Worm (Caenorhabditis elegans) whole organism, late embryonic: ENCODE data around the gene col-97.

Source experiments
- C38D4.7 ChIP-seq: fragments of 200-800 bp; sonication (Bioruptor generic); optimal IDR thresholded peaks from 2 replicates; lab custom pipeline; 2018; ENCODE audit warnings: mild to moderate bottlenecking, missing genetic modification characterization, moderate library complexity, missing compliant biosample characterization
- F13H6.1 ChIP-seq: sonication (generic microtip); optimal IDR thresholded peaks from 2 replicates; lab custom pipeline; 2016; ENCODE audit warnings: missing genetic modification characterization, missing compliant biosample characterization
- K02D7.2 ChIP-seq: sonication (generic microtip); optimal IDR thresholded peaks from 2 replicates; lab custom pipeline; 2017; ENCODE audit warnings: mild to moderate bottlenecking, missing genetic modification characterization, missing compliant biosample characterization
- K09A11.1 ChIP-seq: sonication (generic microtip); optimal IDR thresholded peaks from 2 replicates; lab custom pipeline; 2017; ENCODE audit warnings: antibody characterized with exemption, mild to moderate bottlenecking, missing genetic modification characterization, missing compliant biosample characterization; ENCODE audit not compliant: insufficient read depth
- Y22D7AL.16 ChIP-seq: sonication (generic microtip); optimal IDR thresholded peaks from 2 replicates; lab custom pipeline; 2016; ENCODE audit warnings: missing genetic modification characterization, missing compliant biosample characterization
- ceh-14 ChIP-seq: sonication (generic microtip); optimal IDR thresholded peaks from 2 replicates; lab custom pipeline; 2016; ENCODE audit warnings: missing genotype, missing genetic modification characterization, missing compliant biosample characterization
- ceh-18 ChIP-seq: sonication (generic microtip); optimal IDR thresholded peaks from 2 replicates; lab custom pipeline; 2016; ENCODE audit warnings: missing genetic modification characterization, missing compliant biosample characterization
- ceh-22 ChIP-seq: sonication (generic microtip); optimal IDR thresholded peaks from 2 replicates; lab custom pipeline; 2017; ENCODE audit warnings: missing biosample characterization, missing genetic modification characterization
- ceh-31 ChIP-seq: sonication (generic microtip); optimal IDR thresholded peaks from 2 replicates; lab custom pipeline; 2016; ENCODE audit warnings: missing genetic modification characterization, missing compliant biosample characterization
- ceh-34 ChIP-seq: sonication (generic microtip); optimal IDR thresholded peaks from 2 replicates; lab custom pipeline; 2016; ENCODE audit warnings: mild to moderate bottlenecking, missing genetic modification characterization, missing compliant biosample characterization
- ceh-45 ChIP-seq: fragments of 200-800 bp; sonication (Bioruptor generic); IDR thresholded peaks from 2 replicates; pipeline ENCODE4 v1.3.6; 2022; ENCODE audit warnings: missing genetic modification reagents, missing genetic modification characterization, missing compliant biosample characterization
- ceh-48 ChIP-seq: sonication (generic microtip); optimal IDR thresholded peaks from 2 replicates; lab custom pipeline; 2016; ENCODE audit warnings: missing genetic modification characterization, inconsistent platforms, missing compliant biosample characterization
- ceh-6 ChIP-seq: fragments of 200-800 bp; sonication (Bioruptor generic); optimal IDR thresholded peaks from 2 replicates; lab custom pipeline; 2018; ENCODE audit warnings: mild to moderate bottlenecking, missing genetic modification characterization, missing compliant biosample characterization
- che-1 ChIP-seq: sonication (generic microtip); optimal IDR thresholded peaks from 2 replicates; lab custom pipeline; 2016; ENCODE audit warnings: mild to moderate bottlenecking, missing genetic modification characterization, missing compliant biosample characterization
- dve-1 ChIP-seq: sonication (generic microtip); optimal IDR thresholded peaks from 2 replicates; lab custom pipeline; 2017; ENCODE audit warnings: antibody characterized with exemption, mild to moderate bottlenecking, missing genetic modification characterization, missing compliant biosample characterization
- ets-4 ChIP-seq: sonication (generic microtip); optimal IDR thresholded peaks from 2 replicates; lab custom pipeline; 2016; ENCODE audit warnings: missing genetic modification characterization, missing compliant biosample characterization
- gmeb-2 ChIP-seq: sonication (generic microtip); optimal IDR thresholded peaks from 2 replicates; lab custom pipeline; 2016; ENCODE audit warnings: missing genetic modification characterization, inconsistent platforms, missing compliant biosample characterization
- hlh-13 ChIP-seq: fragments of 200-800 bp; sonication (Bioruptor generic); optimal IDR thresholded peaks from 2 replicates; lab custom pipeline; 2018; ENCODE audit warnings: mild to moderate bottlenecking, missing genetic modification characterization, missing compliant biosample characterization
- hlh-15 ChIP-seq: sonication (generic microtip); optimal IDR thresholded peaks from 2 replicates; lab custom pipeline; 2016; ENCODE audit warnings: missing genetic modification characterization, missing compliant biosample characterization
- hlh-6 ChIP-seq: sonication (generic microtip); optimal IDR thresholded peaks from 2 replicates; lab custom pipeline; 2016; ENCODE audit warnings: missing genotype, missing genetic modification characterization, missing compliant biosample characterization
- lim-6 ChIP-seq: sonication (generic microtip); optimal IDR thresholded peaks from 2 replicates; lab custom pipeline; 2016; ENCODE audit warnings: missing genetic modification characterization, missing compliant biosample characterization
- mec-3 ChIP-seq: sonication (generic microtip); optimal IDR thresholded peaks from 2 replicates; lab custom pipeline; 2016; ENCODE audit warnings: borderline replicate concordance, missing genetic modification characterization, missing compliant biosample characterization
- nfya-1 ChIP-seq: sonication (generic microtip); optimal IDR thresholded peaks from 2 replicates; lab custom pipeline; 2017; ENCODE audit warnings: missing genetic modification characterization, mild to moderate bottlenecking, missing compliant biosample characterization, antibody characterized with exemption, moderate library complexity
- nhr-11 ChIP-seq: fragments of 150-350 bp; optimal IDR thresholded peaks from 2 replicates; lab custom pipeline; 2014; ENCODE audit warnings: missing biosample characterization, missing genetic modification characterization
- npax-4 ChIP-seq: sonication (generic microtip); optimal IDR thresholded peaks from 2 replicates; lab custom pipeline; 2016; ENCODE audit warnings: missing genetic modification characterization, missing compliant biosample characterization
- pag-3 ChIP-seq: sonication (generic microtip); optimal IDR thresholded peaks from 2 replicates; lab custom pipeline; 2016; ENCODE audit warnings: missing compliant biosample characterization, missing genetic modification characterization, borderline replicate concordance
- pax-1 ChIP-seq: fragments of 150-350 bp; optimal IDR thresholded peaks from 2 replicates; lab custom pipeline; 2014; ENCODE audit warnings: missing biosample characterization, missing genetic modification characterization
- pha-2 ChIP-seq: sonication (generic microtip); optimal IDR thresholded peaks from 2 replicates; lab custom pipeline; 2017; ENCODE audit warnings: mild to moderate bottlenecking, missing genetic modification characterization, missing compliant biosample characterization
- pha-4 ChIP-seq: fragments of 150-350 bp; optimal IDR thresholded peaks from 2 replicates; lab custom pipeline; 2018; ENCODE audit warnings: missing biosample characterization, missing genetic modification reagents, missing genetic modification characterization
- pros-1 ChIP-seq: fragments of 150-350 bp; optimal IDR thresholded peaks from 2 replicates; lab custom pipeline; 2014; ENCODE audit warnings: missing biosample characterization, missing genetic modification reagents, missing genetic modification characterization
- rnt-1 ChIP-seq: sonication (generic microtip); optimal IDR thresholded peaks from 2 replicates; lab custom pipeline; 2016; ENCODE audit warnings: missing genetic modification characterization, missing compliant biosample characterization
- sox-2 ChIP-seq: fragments of 200-800 bp; sonication (Bioruptor generic); IDR thresholded peaks from 2 replicates; pipeline ENCODE4 v1.3.6; 2022; ENCODE audit warnings: missing genetic modification reagents, missing genetic modification characterization, missing compliant biosample characterization
- tbx-2 ChIP-seq: sonication (generic microtip); optimal IDR thresholded peaks from 2 replicates; lab custom pipeline; 2016; ENCODE audit warnings: missing genetic modification characterization, missing compliant biosample characterization
- tbx-7 ChIP-seq: sonication (generic microtip); optimal IDR thresholded peaks from 2 replicates; lab custom pipeline; 2016; ENCODE audit warnings: missing genotype, missing genetic modification characterization, missing compliant biosample characterization
- ttx-3 ChIP-seq: sonication (generic microtip); optimal IDR thresholded peaks from 2 replicates; lab custom pipeline; 2016; ENCODE audit warnings: missing genetic modification reagents, missing genetic modification characterization, missing compliant biosample characterization
- unc-3 ChIP-seq, 2 experiments: fragments of 200-800 bp in 1 of 2; sonication (Bioruptor generic) in 1 of 2; sonication (generic microtip) in 1 of 2; conservative IDR thresholded peaks in 1 of 2; optimal IDR thresholded peaks in 1 of 2; 2 replicates each; pipeline versions ENCODE4 v1.3.6 to Lab custom; 2016 to 2022; ENCODE audit warnings: missing compliant biosample characterization in 2 of 2, missing genetic modification characterization in 2 of 2, missing genetic modification reagents in 1 of 2
- unc-42 ChIP-seq: sonication (generic microtip); optimal IDR thresholded peaks from 2 replicates; lab custom pipeline; 2016; ENCODE audit warnings: missing genotype, missing genetic modification characterization, missing compliant biosample characterization
- unc-55 ChIP-seq: sonication (generic microtip); optimal IDR thresholded peaks from 2 replicates; lab custom pipeline; 2017; ENCODE audit warnings: missing biosample characterization, missing genetic modification reagents, missing genetic modification characterization
- zip-5 ChIP-seq: sonication (generic microtip); optimal IDR thresholded peaks from 2 replicates; lab custom pipeline; 2016; ENCODE audit warnings: missing genetic modification characterization, missing compliant biosample characterization
- ztf-16 ChIP-seq: sonication (generic microtip); optimal IDR thresholded peaks from 2 replicates; lab custom pipeline; 2017; ENCODE audit warnings: missing genetic modification characterization, missing compliant biosample characterization

col-97 gene

DNA sequence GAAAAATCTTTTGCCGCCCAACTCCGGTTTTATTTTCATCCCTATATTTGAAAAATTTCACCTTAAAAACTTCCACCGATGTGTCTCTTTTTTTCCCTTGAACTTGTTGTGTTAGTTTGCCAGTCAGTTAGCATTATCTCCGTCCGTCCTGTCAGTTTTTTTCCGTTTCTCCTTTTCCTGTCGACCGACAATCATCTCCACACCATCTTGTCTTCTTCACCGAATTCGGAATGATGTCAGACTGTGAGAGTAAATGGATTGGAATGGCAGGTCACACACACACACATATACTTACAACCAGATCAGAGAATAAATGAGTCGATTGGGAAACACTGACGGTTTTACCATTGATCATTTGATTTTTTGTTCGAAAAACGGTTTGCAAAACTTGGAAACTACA, 18.4 kb upstream of the col-97 start:
- TF ChIP-seq ceh-14 (tag; lab: Kevin White, UChicago) (no peak), hlh-6 (tag; lab: Kevin White, UChicago) (no peak), tbx-7 (no peak), hlh-13 (GFP tag; lab: Kevin White, UChicago) (no peak), Y22D7AL.16 (tag; lab: Kevin White, UChicago) (no peak), lim-6 (tag; lab: Kevin White, UChicago) (no peak), nhr-11 (tag; lab: Kevin White, UChicago) (no peak), sox-2 (GFP tag; lab: Robert Waterston, UW) (no peak), C38D4.7 (no peak), gmeb-2 (tag; lab: Kevin White, UChicago) (no peak), ceh-18 (no peak), ceh-22 (tag; lab: Kevin White, UChicago) (no peak)

DNA sequence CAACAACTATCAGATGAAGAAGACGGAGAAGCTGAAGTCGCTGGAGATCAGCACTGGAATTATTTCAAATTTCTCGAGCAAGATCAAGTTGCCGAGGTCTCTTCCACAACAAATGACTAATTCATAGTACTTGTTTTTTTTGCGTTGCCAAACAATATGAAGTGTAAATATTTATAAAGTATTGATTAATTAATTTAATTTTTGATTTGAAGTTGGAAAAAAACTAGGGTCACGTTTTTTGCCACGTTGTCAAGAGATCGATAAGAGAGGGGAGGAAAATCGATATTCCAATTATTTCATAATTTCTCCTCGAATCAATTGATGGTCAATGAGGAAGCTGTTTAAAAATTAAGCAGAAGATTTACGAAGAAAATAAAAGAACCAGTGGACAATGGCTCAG, 11.7 kb upstream of the col-97 start, which contains the start of gene snf-7:
snf-7 (plus strand) TSS at position 301 of the 400 bp plus-strand sequence.
- TF ChIP-seq pros-1 (no peak), tbx-2 (tag; lab: Kevin White, UChicago) (no peak), Y22D7AL.16 (tag; lab: Kevin White, UChicago) (no peak), che-1 (no peak), ceh-48 (tag; lab: Kevin White, UChicago) (no peak), ceh-45 (GFP tag; lab: Robert Waterston, UW) (no peak)

DNA sequence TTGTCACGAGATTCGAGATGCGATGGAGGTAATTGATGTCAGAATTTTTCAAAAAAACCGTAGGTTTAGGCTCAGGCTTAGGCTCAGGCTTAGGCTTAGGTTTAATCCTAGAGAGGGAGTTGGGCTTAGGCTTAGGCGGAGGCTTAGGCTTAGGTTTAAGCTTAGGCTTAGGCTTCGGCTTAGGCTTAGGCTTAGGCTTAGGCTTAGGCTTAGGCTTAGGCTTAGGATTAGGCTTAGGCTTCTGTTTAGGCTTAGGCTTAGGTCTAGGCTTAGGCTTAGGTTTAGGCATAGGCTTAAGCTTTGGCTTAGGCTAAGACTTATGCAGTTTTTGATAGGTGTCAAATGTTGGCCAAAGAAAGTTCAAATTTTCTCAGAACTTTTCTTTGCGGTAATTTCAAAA, 10.8 kb upstream of the col-97 start:
- peak; percentile 88 for TF ChIP-seq dve-1 (tag; lab: Kevin White, UChicago)
- peak; percentile 10 for TF ChIP-seq K02D7.2 (tag; lab: Kevin White, UChicago)
- TF ChIP-seq unc-3 (GFP tag; conservative IDR thresholded peaks at IDR 0.05; lab: Robert Waterston, UW): no peak
- no peak for TF ChIP-seq unc-3 (tag; optimal IDR thresholded peaks at IDR 0.05; lab: Kevin White, UChicago)

DNA sequence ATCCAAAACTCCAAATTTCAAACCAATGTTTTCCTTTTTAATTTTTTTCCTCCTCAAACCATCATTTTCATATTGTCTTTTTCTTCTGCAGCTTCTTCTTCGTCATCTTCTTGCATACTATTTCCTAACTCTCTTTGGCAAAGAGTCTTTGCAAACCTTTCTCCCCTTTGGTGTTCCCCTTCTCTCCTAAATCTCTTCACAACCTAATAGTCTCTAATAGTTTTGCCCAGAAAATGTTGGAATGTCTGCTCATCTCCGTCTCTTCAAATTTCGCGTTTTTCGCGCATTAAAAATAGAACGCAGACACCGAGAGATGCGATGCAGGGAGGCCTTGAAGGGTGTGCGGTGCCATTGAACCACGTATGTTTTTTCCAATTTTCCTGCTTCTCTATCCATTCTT, 8.6 kb upstream of the col-97 start, which contains the start of gene ZK1010.10:
ZK1010.10 (plus strand) TSS at position 286 of the 400 bp plus-strand sequence.
- no peak for TF ChIP-seq hlh-15 (tag; lab: Kevin White, UChicago)
- TF ChIP-seq mec-3 (tag; lab: Kevin White, UChicago): no peak
- peak; percentile 65 for TF ChIP-seq nfya-1 (tag; lab: Kevin White, UChicago)
- no peak for TF ChIP-seq sox-2 (GFP tag; lab: Robert Waterston, UW)
- no peak for TF ChIP-seq ceh-48 (tag; lab: Kevin White, UChicago)
- TF ChIP-seq C38D4.7: no peak
- peak; percentile 59 for TF ChIP-seq unc-42 (tag; lab: Kevin White, UChicago)
- no peak for TF ChIP-seq ceh-6 (GFP tag; lab: Kevin White, UChicago)
- no peak for TF ChIP-seq hlh-6 (tag; lab: Kevin White, UChicago)
- no peak for TF ChIP-seq gmeb-2 (tag; lab: Kevin White, UChicago)
- peak; percentile 41 for TF ChIP-seq ceh-14 (tag; lab: Kevin White, UChicago)
- TF ChIP-seq ceh-18: peak; percentile 23
- TF ChIP-seq unc-55: peak; percentile 51
- no peak for TF ChIP-seq K09A11.1
- TF ChIP-seq pha-4: no peak
- TF ChIP-seq ceh-34 (tag; lab: Kevin White, UChicago): peak; percentile 19
- TF ChIP-seq tbx-2 (tag; lab: Kevin White, UChicago): peak; percentile 42
- TF ChIP-seq pax-1 (tag; lab: Kevin White, UChicago): peak; percentile 55
- peak; percentile 75 for TF ChIP-seq ceh-31 (tag; lab: Kevin White, UChicago)

DNA sequence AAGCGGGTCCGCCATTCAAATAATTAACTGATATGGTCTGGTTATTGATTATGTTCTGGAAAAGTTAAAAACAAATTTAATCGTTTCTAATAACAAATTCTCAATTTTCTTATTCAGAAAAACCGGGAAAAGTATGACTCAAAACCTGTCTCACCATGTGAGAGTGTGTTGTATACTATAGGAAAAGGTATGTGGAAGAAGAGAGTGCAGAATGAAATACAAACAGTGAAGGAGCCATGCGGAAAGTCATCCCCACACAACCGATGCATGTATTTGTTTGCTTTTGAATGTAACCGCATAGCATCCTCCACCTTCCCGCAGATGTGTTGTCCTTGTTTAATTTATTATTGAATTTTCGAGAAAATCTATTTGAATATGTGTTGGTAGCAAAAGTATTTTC, 7.0 kb upstream of the col-97 start, which contains the start of gene ZK1010.8:
ZK1010.8 (minus strand) TSS at position 214 of the 400 bp plus-strand sequence.
- TF ChIP-seq pha-2 (tag; lab: Kevin White, UChicago) (no peak), F13H6.1 (tag; lab: Kevin White, UChicago) (no peak), pros-1 (no peak), ets-4 (no peak), npax-4 (no peak), ceh-6 (GFP tag; lab: Kevin White, UChicago) (no peak), rnt-1 (tag; lab: Kevin White, UChicago) (no peak), zip-5 (tag; lab: Kevin White, UChicago) (no peak), ceh-14 (tag; lab: Kevin White, UChicago) (no peak), ztf-16 (no peak), ttx-3 (tag; lab: Kevin White, UChicago) (no peak), pag-3 (no peak), C38D4.7 (no peak), hlh-6 (tag; lab: Kevin White, UChicago) (no peak)
